Fruit fly (Drosophila melanogaster): ENCODE results near the gene eIF2D.
A peak's percentile ranks its signal among the peaks of the same experiment; 100 is the strongest.

The eIF2D gene

dm6 chr3R:29116167-29116725 lies 35.3 kb downstream of the eIF2D start, which contains the start of gene Atg14 (continued):
- TF ChIP-seq trem (tag; optimal IDR thresholded peaks at IDR 0.05) (peak; percentile 83), row (GFP tag; IDR thresholded peaks at IDR 0.05) (no peak; the same call in 2 of the 3 replicates), CG18764 (GFP tag; optimal IDR thresholded peaks at IDR 0.05) (no peak), fru (optimal IDR thresholded peaks at IDR 0.05) (no peak), amos (GFP tag; IDR thresholded peaks at IDR 0.05; ENCODE audit: partially characterized antibody) (peak; percentile 92), pho (GFP tag; optimal IDR thresholded peaks at IDR 0.05) (no peak), Nf-YC (tag; optimal IDR thresholded peaks at IDR 0.05) (peak; percentile 28), CG7987 (GFP tag; optimal IDR thresholded peaks at IDR 0.05) (no peak), CG2202 (tag; optimal IDR thresholded peaks at IDR 0.05) (no peak), unc-4 (GFP tag; IDR thresholded peaks at IDR 0.05; ENCODE audit: partially characterized antibody) (peak; percentile 92), crol (GFP tag; IDR thresholded peaks at IDR 0.05) (no peak), Dbx (GFP tag; IDR thresholded peaks at IDR 0.05) (peak; percentile 9; the same call in 1 of the 3 replicates), D (optimal IDR thresholded peaks at IDR 0.05) (no peak), D (GFP tag; optimal IDR thresholded peaks at IDR 0.05) (no peak), CG7357 (GFP tag; IDR thresholded peaks at IDR 0.05) (no peak), CG7745 (tag; optimal IDR thresholded peaks at IDR 0.05) (no peak), tx (GFP tag; optimal IDR thresholded peaks at IDR 0.05) (no peak), CG2712 (tag; optimal IDR thresholded peaks at IDR 0.05) (peak; percentile 44), jumu (GFP tag; optimal IDR thresholded peaks at IDR 0.05) (no peak), grau (tag; optimal IDR thresholded peaks at IDR 0.05) (peak; percentile 35), insv (GFP tag; optimal IDR thresholded peaks at IDR 0.05) (no peak), gro (GFP tag; optimal IDR thresholded peaks at IDR 0.05) (no peak), Spps (tag; optimal IDR thresholded peaks at IDR 0.05) (no peak), ap (GFP tag; IDR thresholded peaks at IDR 0.05) (no peak), CG32532 (GFP tag; IDR thresholded peaks at IDR 0.05) (no peak), Adf1 (GFP tag; IDR thresholded peaks at IDR 0.05) (no peak), ara (GFP tag; IDR thresholded peaks at IDR 0.05) (no peak), B-H2 (GFP tag; optimal IDR thresholded peaks at IDR 0.05) (peak; percentile 86), CG18619 (GFP tag; optimal IDR thresholded peaks at IDR 0.05) (no peak), ac (GFP tag; optimal IDR thresholded peaks at IDR 0.05) (no peak), zfh2 (GFP tag; optimal IDR thresholded peaks at IDR 0.05) (no peak), CG7928 (GFP tag; optimal IDR thresholded peaks at IDR 0.05) (no peak), CG11696 (GFP tag; IDR thresholded peaks at IDR 0.05) (no peak), CG2678 (tag; optimal IDR thresholded peaks at IDR 0.05) (peak; percentile 19), CG4424 (GFP tag; optimal IDR thresholded peaks at IDR 0.05) (no peak), Blimp-1 (GFP tag; optimal IDR thresholded peaks at IDR 0.05) (no peak), Hr78 (GFP tag; optimal IDR thresholded peaks at IDR 0.05) (no peak), lilli (GFP tag; optimal IDR thresholded peaks at IDR 0.05) (peak; percentile 22), Dp (GFP tag; optimal IDR thresholded peaks at IDR 0.05) (peak; percentile 97), sc (optimal IDR thresholded peaks at IDR 0.05) (no peak), sc (GFP tag; optimal IDR thresholded peaks at IDR 0.05) (no peak), sr (GFP tag; IDR thresholded peaks at IDR 0.05) (no peak), cad (GFP tag; optimal IDR thresholded peaks at IDR 0.05) (no peak), Mes4 (GFP tag; optimal IDR thresholded peaks at IDR 0.05) (no peak), CG14965 (GFP tag; optimal IDR thresholded peaks at IDR 0.05; ENCODE audit: borderline replicate concordance) (no peak), pan (optimal IDR thresholded peaks at IDR 0.05) (no peak), pan (GFP tag; optimal IDR thresholded peaks at IDR 0.05 in 1 of 2, IDR thresholded peaks at IDR 0.05 in 1 of 2) (no peak), Rx (GFP tag; IDR thresholded peaks at IDR 0.05) (no peak), CG2875 (GFP tag; optimal IDR thresholded peaks at IDR 0.05) (no peak), Sry-δ (GFP tag; optimal IDR thresholded peaks at IDR 0.05) (peak; percentile 59), pzg (GFP tag; optimal IDR thresholded peaks at IDR 0.05) (peak; percentile 81), tap (tag; optimal IDR thresholded peaks at IDR 0.05) (no peak)

Data from whole organism, embryonic.